Worm (Caenorhabditis elegans): Measurements from ENCODE around the gene srw-14.

DNA sequence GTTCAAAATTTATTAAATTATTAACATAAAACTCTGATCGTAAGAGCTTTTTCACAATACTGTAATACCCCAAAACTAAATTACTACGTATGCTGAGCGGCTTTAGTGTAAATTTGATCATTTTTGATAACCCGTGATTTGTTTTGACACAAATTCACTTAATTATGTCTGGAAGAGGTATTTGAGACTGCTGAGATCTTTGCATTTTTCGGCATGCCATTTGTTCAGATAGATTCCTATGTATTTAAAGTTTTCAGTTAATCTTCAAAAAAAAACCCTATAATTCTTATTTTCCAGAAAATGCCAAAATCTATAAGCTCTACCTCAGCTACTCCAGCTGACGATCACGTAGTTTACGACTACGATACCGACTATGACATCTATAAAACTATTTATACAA is 4.5 kb downstream of the srw-14 start, which contains the start of gene srw-15:
- no peak for TF ChIP-seq pha-4 (tag; optimal IDR thresholded peaks at IDR 0.05)
- TF ChIP-seq elt-1 (tag; optimal IDR thresholded peaks at IDR 0.05; ENCODE audit: borderline replicate concordance, insufficient read depth): no peak
- no peak for TF ChIP-seq ztf-11 (tag; optimal IDR thresholded peaks at IDR 0.05)
- TF ChIP-seq nhr-28 (tag; optimal IDR thresholded peaks at IDR 0.05): no peak
- no peak for TF ChIP-seq unc-62 (GFP tag; optimal IDR thresholded peaks at IDR 0.05)
- no peak for TF ChIP-seq unc-39 (tag; optimal IDR thresholded peaks at IDR 0.05)
- no peak for TF ChIP-seq tbx-8 (GFP tag; optimal IDR thresholded peaks at IDR 0.05)
- no peak for TF ChIP-seq lin-13 (tag; optimal IDR thresholded peaks at IDR 0.05)
- no peak for TF ChIP-seq lsy-2 (tag; optimal IDR thresholded peaks at IDR 0.05)
- no peak for TF ChIP-seq sptf-1 (tag; optimal IDR thresholded peaks at IDR 0.05)
- no peak for TF ChIP-seq snpc-4 (tag; optimal IDR thresholded peaks at IDR 0.05)

Data from whole organism, mixed stage, embryonic.